Fruit fly (Drosophila melanogaster) whole organism: ENCODE results near the gene CheB38c.

Experiments used
- CG8478 ChIP-seq: fragments of >200 bp; optimal IDR thresholded peaks from 2 replicates; lab custom pipeline; 2018; ENCODE audit warnings: inconsistent platforms
- Dll ChIP-seq: fragments of >200 bp; optimal IDR thresholded peaks from 2 replicates; lab custom pipeline; 2017
- EcR ChIP-seq, 2 experiments: fragments of >200 bp; optimal IDR thresholded peaks; 2 replicates each; lab custom pipeline; 2017; ENCODE audit warnings: missing biosample characterization in 2 of 2, missing genetic modification characterization in 2 of 2, missing genetic modification reagents in 2 of 2
- pan ChIP-seq: fragments of >200 bp; optimal IDR thresholded peaks from 2 replicates; lab custom pipeline; 2017
- psq ChIP-seq: fragments of >200 bp; optimal IDR thresholded peaks from 2 replicates; lab custom pipeline; 2017
- usp ChIP-seq: fragments of >200 bp; optimal IDR thresholded peaks from 2 replicates; lab custom pipeline; 2017; ENCODE audit warnings: missing biosample characterization, missing genetic modification characterization, mixed read lengths

The CheB38c gene

dm6 chr2L:20823196-20824105, 2.8 kb upstream of the CheB38c start:
- peak; percentile 73 for TF ChIP-seq CG8478 (lab: Kevin White, UChicago)
- no peak for TF ChIP-seq Dll (lab: Kevin White, UChicago)

- no peak for TF ChIP-seq psq (lab: Kevin White, UChicago)
- no peak for TF ChIP-seq usp (GFP tag; lab: Kevin White, UChicago)
- TF ChIP-seq CG8478 (lab: Kevin White, UChicago) = no peak
- TF ChIP-seq Dll (lab: Kevin White, UChicago) = no peak
- TF ChIP-seq pan = no peak
- no peak for TF ChIP-seq EcR (GFP tag; optimal IDR thresholded peaks at IDR 0.05; lab: Kevin White, UChicago)
These were observed 2.0 kb upstream of the CheB38c start, which contains the start of gene CG9331 for dm6 chr2L:20822489-20823195. TSS of gene CG9331 (plus strand) at chr2L:20822828.

dm6 chr2L:20822025-20822371, 1.3 kb upstream of the CheB38c start:
- TF ChIP-seq pan = no peak
- no peak for TF ChIP-seq CG8478 (lab: Kevin White, UChicago)
- TF ChIP-seq psq (lab: Kevin White, UChicago) = no peak

dm6 chr2L:20821249-20822024, 770 bp upstream of the CheB38c start:
- TF ChIP-seq usp (GFP tag; lab: Kevin White, UChicago) (no peak), Dll (lab: Kevin White, UChicago) (no peak), CG8478 (lab: Kevin White, UChicago) (no peak)

- TF ChIP-seq psq (lab: Kevin White, UChicago) = no peak
- no peak for TF ChIP-seq pan
- TF ChIP-seq Dll (lab: Kevin White, UChicago) = no peak
- no peak for TF ChIP-seq EcR (GFP tag; optimal IDR thresholded peaks at IDR 0.05; lab: Kevin White, UChicago)
- no peak for TF ChIP-seq usp (GFP tag; lab: Kevin White, UChicago)
- TF ChIP-seq CG8478 (lab: Kevin White, UChicago) = no peak
These were observed 2.2 kb downstream of the CheB38c start, which contains the start of gene CheB38a for dm6 chr2L:20818432-20818831. TSS of gene CheB38a (minus strand) at chr2L:20818532.

dm6 chr2L:20817170-20817569, 3.5 kb downstream of the CheB38c start, which contains the start of gene CheB38b:
TSS of gene CheB38b (minus strand) at chr2L:20817270.
- TF ChIP-seq EcR (GFP tag; optimal IDR thresholded peaks at IDR 0.05; lab: Kevin White, UChicago) (no peak), CG8478 (lab: Kevin White, UChicago) (no peak), Dll (lab: Kevin White, UChicago) (no peak), psq (lab: Kevin White, UChicago) (no peak), pan (no peak), usp (GFP tag; lab: Kevin White, UChicago) (no peak)

- no peak for TF ChIP-seq usp (GFP tag; lab: Kevin White, UChicago)
- no peak for TF ChIP-seq pan
- no peak for TF ChIP-seq Dll (lab: Kevin White, UChicago)
- no peak for TF ChIP-seq EcR (GFP tag; optimal IDR thresholded peaks at IDR 0.05; lab: Kevin White, UChicago)
- no peak for TF ChIP-seq CG8478 (lab: Kevin White, UChicago)
These were observed 4.5 kb downstream of the CheB38c start, which contains the start of gene CG33322 for dm6 chr2L:20816140-20816539. TSS of gene CG33322 (minus strand) at chr2L:20816240.

dm6 chr2L:20812283-20813189, 8.1 kb downstream of the CheB38c start:
- TF ChIP-seq EcR (GFP tag; optimal IDR thresholded peaks at IDR 0.05; lab: Kevin White, UChicago) = peak in 1 of 2 experiments; percentile 38
- no peak for TF ChIP-seq usp (GFP tag; lab: Kevin White, UChicago)

dm6 chr2L:20811039-20811652, 9.5 kb downstream of the CheB38c start:
- TF ChIP-seq psq (lab: Kevin White, UChicago) (no peak), CG8478 (lab: Kevin White, UChicago) (no peak), pan (no peak), EcR (GFP tag; optimal IDR thresholded peaks at IDR 0.05; lab: Kevin White, UChicago) (no peak), usp (GFP tag; lab: Kevin White, UChicago) (no peak), Dll (lab: Kevin White, UChicago) (no peak)

dm6 chr2L:20809229-20809628, 11.4 kb downstream of the CheB38c start:
- TF ChIP-seq Dll (lab: Kevin White, UChicago) (no peak), usp (GFP tag; lab: Kevin White, UChicago) (no peak), pan (no peak), CG8478 (lab: Kevin White, UChicago) (no peak), EcR (GFP tag; optimal IDR thresholded peaks at IDR 0.05; lab: Kevin White, UChicago) (no peak), psq (lab: Kevin White, UChicago) (no peak)
